Fruit fly (Drosophila melanogaster) whole organism, embryonic: ENCODE data around the gene CG31816.
A peak's percentile ranks its signal among the peaks of the same experiment; 100 is the strongest.

Source experiments
- Atf6 ChIP-seq: fragments of 200-800 bp; sonication (Bioruptor generic); IDR thresholded peaks from 2 replicates; pipeline ENCODE4 v1.3.6; 2022; ENCODE audit warnings: missing biosample characterization, missing genetic modification characterization
- Awh ChIP-seq: fragments of 200-800 bp; sonication (Bioruptor generic); IDR thresholded peaks from 2 replicates; pipeline ENCODE4, ENCODE4 v1.3.6; 2022; ENCODE audit warnings: missing biosample characterization, missing genetic modification characterization
- B-H2 ChIP-seq: fragments of 200-800 bp; sonication (Bioruptor generic); optimal IDR thresholded peaks from 2 replicates; lab custom pipeline; 2018; ENCODE audit warnings: missing biosample characterization, mild to moderate bottlenecking, missing genetic modification characterization
- BEAF-32 ChIP-seq: fragments of 200-800 bp; sonication (Bioruptor generic); optimal IDR thresholded peaks from 3 replicates; lab custom pipeline; 2017; ENCODE audit warnings: missing biosample characterization, missing genetic modification characterization, mild to moderate bottlenecking, moderate library complexity, missing genetic modification reagents
- C15 ChIP-seq: fragments of 200-800 bp; sonication (Bioruptor generic); IDR thresholded peaks from 3 replicates; pipeline ENCODE4 v1.3.6; 2022; ENCODE audit warnings: missing biosample characterization, missing genetic modification characterization
- CG1024 ChIP-seq: fragments of 200-800 bp; sonication (Bioruptor generic); IDR thresholded peaks from 2 replicates; pipeline ENCODE4 v1.3.6; 2022; ENCODE audit warnings: missing biosample characterization, missing genetic modification characterization
- CG11085 ChIP-seq: fragments of 200-800 bp; sonication (Bioruptor generic); IDR thresholded peaks from 2 replicates; pipeline ENCODE4 v1.3.6; 2022; ENCODE audit warnings: missing biosample characterization, missing genetic modification characterization
- CG11696 ChIP-seq: fragments of 200-800 bp; sonication (Bioruptor generic); IDR thresholded peaks from 2 replicates; pipeline ENCODE4 v1.3.6; 2022; ENCODE audit warnings: missing biosample characterization, missing genetic modification characterization
- CG12236 ChIP-seq: fragments of 200-800 bp; sonication (Bioruptor generic); optimal IDR thresholded peaks from 2 replicates; lab custom pipeline; 2016; ENCODE audit warnings: missing biosample characterization, missing genetic modification characterization
- CG1233 ChIP-seq: fragments of 200-800 bp; sonication (Bioruptor generic); optimal IDR thresholded peaks from 4 replicates; lab custom pipeline; 2018; ENCODE audit warnings: missing biosample characterization, mild to moderate bottlenecking, missing genetic modification characterization
- CG12942 ChIP-seq: fragments of 200-800 bp; sonication (Bioruptor generic); optimal IDR thresholded peaks from 3 replicates; lab custom pipeline; 2016; ENCODE audit warnings: missing biosample characterization, missing genetic modification characterization
- CG14667 ChIP-seq: fragments of 200-800 bp; sonication (Bioruptor generic); IDR thresholded peaks from 2 replicates; pipeline ENCODE4 v1.3.6; 2022; ENCODE audit warnings: missing biosample characterization, missing genetic modification characterization
- CG14710 ChIP-seq: fragments of 200-800 bp; sonication (Bioruptor generic); optimal IDR thresholded peaks from 3 replicates; lab custom pipeline; 2019; ENCODE audit warnings: missing biosample characterization, mild to moderate bottlenecking, missing genetic modification characterization, moderate library complexity
- CG16863 ChIP-seq: fragments of 200-800 bp; sonication (Bioruptor generic); optimal IDR thresholded peaks from 3 replicates; lab custom pipeline; 2016; ENCODE audit warnings: missing biosample characterization, missing genetic modification characterization
- CG2199 ChIP-seq: fragments of 200-800 bp; sonication (Bioruptor generic); IDR thresholded peaks from 3 replicates; pipeline ENCODE4 v1.3.6; 2022; ENCODE audit warnings: missing biosample characterization, missing genetic modification characterization
- CG32767 ChIP-seq: fragments of 200-800 bp; sonication (Bioruptor generic); IDR thresholded peaks from 2 replicates; pipeline ENCODE4 v1.3.6; 2022; ENCODE audit warnings: missing biosample characterization, missing genetic modification characterization
- CG34422 ChIP-seq: fragments of 200-800 bp; sonication (Bioruptor generic); IDR thresholded peaks from 3 replicates; pipeline ENCODE4 v1.3.6; 2022; ENCODE audit warnings: missing biosample characterization, missing genetic modification characterization
- CG3847 ChIP-seq: fragments of 200-800 bp; sonication (Bioruptor generic); IDR thresholded peaks from 2 replicates; pipeline ENCODE4 v1.3.6; 2022; ENCODE audit warnings: missing biosample characterization, missing genetic modification characterization
- CG8478 ChIP-seq: fragments of >200 bp; optimal IDR thresholded peaks from 2 replicates; lab custom pipeline; 2018
- CG9609 ChIP-seq: fragments of 200-800 bp; sonication (Bioruptor generic); optimal IDR thresholded peaks from 3 replicates; lab custom pipeline; 2016; ENCODE audit warnings: missing biosample characterization, missing genetic modification characterization
- CG9817 ChIP-seq: fragments of 200-800 bp; sonication (Bioruptor generic); optimal IDR thresholded peaks from 2 replicates; lab custom pipeline; 2018; ENCODE audit warnings: missing biosample characterization, mild to moderate bottlenecking, missing genetic modification characterization, moderate library complexity
- CoRest ChIP-seq: fragments of 200-800 bp; sonication (Bioruptor generic); optimal IDR thresholded peaks from 3 replicates; lab custom pipeline; 2018; ENCODE audit warnings: missing biosample characterization, mild to moderate bottlenecking, missing genetic modification characterization, moderate library complexity
- Dip2 ChIP-seq: fragments of 200-800 bp; sonication (Bioruptor generic); IDR thresholded peaks from 2 replicates; pipeline ENCODE4 v1.3.6; 2022; ENCODE audit warnings: missing biosample characterization, missing genetic modification characterization
- Dll ChIP-seq: fragments of 200-800 bp; sonication (Bioruptor generic); IDR thresholded peaks from 4 replicates; pipeline ENCODE4 v1.3.6; 2022; ENCODE audit warnings: missing biosample characterization, missing genetic modification characterization; ENCODE audit not compliant: partially characterized antibody
- E2f2 ChIP-seq: fragments of 200-800 bp; sonication (Bioruptor generic); IDR thresholded peaks from 2 replicates; pipeline ENCODE4 v1.3.6; 2022; ENCODE audit warnings: missing biosample characterization, missing genetic modification characterization
- Lhr ChIP-seq: fragments of 200-800 bp; sonication (Bioruptor generic); optimal IDR thresholded peaks from 3 replicates; lab custom pipeline; 2017; ENCODE audit warnings: mild to moderate bottlenecking, missing biosample characterization, missing genetic modification reagents, missing genetic modification characterization
- Med ChIP-seq: fragments of 200-800 bp; sonication (Bioruptor generic); peaks from one replicate; lab custom pipeline; 2016; ENCODE audit warnings: missing biosample characterization, missing genetic modification characterization, mild to moderate bottlenecking, inconsistent platforms, moderate library complexity
- Mes4 ChIP-seq: fragments of 200-800 bp; sonication (Bioruptor generic); optimal IDR thresholded peaks from 2 replicates; lab custom pipeline; 2016; ENCODE audit warnings: missing biosample characterization, missing genetic modification characterization
- Mrtf ChIP-seq: fragments of 200-800 bp; sonication (Bioruptor generic); IDR thresholded peaks from 3 replicates; pipeline ENCODE4 v1.3.6; 2022; ENCODE audit warnings: missing biosample characterization, missing genetic modification characterization
- Myb ChIP-seq: fragments of 200-800 bp; sonication (Bioruptor generic); optimal IDR thresholded peaks from 2 replicates; lab custom pipeline; 2016; ENCODE audit warnings: missing biosample characterization, missing genetic modification characterization
- NK7.1 ChIP-seq: fragments of 200-800 bp; sonication (Bioruptor generic); optimal IDR thresholded peaks from 3 replicates; lab custom pipeline; 2016; ENCODE audit warnings: missing biosample characterization, missing genetic modification characterization
- PHDP ChIP-seq: fragments of 200-800 bp; sonication (Bioruptor generic); optimal IDR thresholded peaks from 3 replicates; lab custom pipeline; 2018; ENCODE audit warnings: missing biosample characterization, mild to moderate bottlenecking, missing genetic modification characterization, moderate library complexity
- Poxn ChIP-seq: fragments of 200-800 bp; sonication (Bioruptor generic); IDR thresholded peaks from 2 replicates; pipeline ENCODE4 v1.3.6; 2022; ENCODE audit warnings: missing biosample characterization, missing genetic modification characterization
- Side ChIP-seq: fragments of 200-800 bp; sonication (Bioruptor generic); optimal IDR thresholded peaks from 2 replicates; lab custom pipeline; 2016; ENCODE audit warnings: missing biosample characterization, missing genetic modification characterization
- Tbp ChIP-seq: fragments of >200 bp; optimal IDR thresholded peaks from 2 replicates; lab custom pipeline; 2018; ENCODE audit warnings: missing biosample characterization, missing genetic modification characterization
- ab ChIP-seq: fragments of 200-800 bp; sonication (Bioruptor generic); optimal IDR thresholded peaks from 2 replicates; lab custom pipeline; 2016; ENCODE audit warnings: missing biosample characterization, missing genetic modification characterization
- abd-A ChIP-seq: fragments of 200-800 bp; sonication (Bioruptor generic); optimal IDR thresholded peaks from 3 replicates; lab custom pipeline; 2019; ENCODE audit warnings: missing biosample characterization, mild to moderate bottlenecking, missing genetic modification characterization, moderate library complexity
- bigmax ChIP-seq: fragments of 200-800 bp; sonication (Bioruptor generic); optimal IDR thresholded peaks from 2 replicates; lab custom pipeline; 2018; ENCODE audit warnings: missing biosample characterization, mild to moderate bottlenecking, missing genetic modification characterization
- chm ChIP-seq: fragments of 200-800 bp; sonication (Bioruptor generic); IDR thresholded peaks from 2 replicates; pipeline ENCODE4 v1.3.6; 2022; ENCODE audit warnings: missing biosample characterization, missing genetic modification characterization
- corto ChIP-seq: fragments of 200-800 bp; sonication (Bioruptor generic); optimal IDR thresholded peaks from 2 replicates; lab custom pipeline; 2016; ENCODE audit warnings: missing biosample characterization, mild to moderate bottlenecking, missing genetic modification characterization, moderate library complexity
- dpn ChIP-seq, 2 experiments: fragments of 200-800 bp; sonication (Bioruptor generic); optimal IDR thresholded peaks; 3 replicates each; lab custom pipeline; 2016; ENCODE audit warnings: missing biosample characterization in 2 of 2, missing genetic modification characterization in 2 of 2
- emc ChIP-seq: fragments of 200-800 bp; sonication (Bioruptor generic); optimal IDR thresholded peaks from 2 replicates; lab custom pipeline; 2016; ENCODE audit warnings: missing biosample characterization, missing genetic modification characterization
- fd96Cb ChIP-seq: fragments of 200-800 bp; sonication (Bioruptor generic); optimal IDR thresholded peaks from 2 replicates; lab custom pipeline; 2018; ENCODE audit warnings: missing biosample characterization, mild to moderate bottlenecking, missing genetic modification characterization, moderate library complexity
- grn ChIP-seq: fragments of 200-800 bp; sonication (Bioruptor generic); optimal IDR thresholded peaks from 3 replicates; lab custom pipeline; 2017; ENCODE audit warnings: missing biosample characterization, missing genetic modification characterization
- gsb-n ChIP-seq: fragments of 200-800 bp; sonication (Bioruptor generic); optimal IDR thresholded peaks from 3 replicates; lab custom pipeline; 2018; ENCODE audit warnings: missing biosample characterization, mild to moderate bottlenecking, missing genetic modification characterization
- jing ChIP-seq: fragments of 200-800 bp; sonication (Bioruptor generic); optimal IDR thresholded peaks from 2 replicates; lab custom pipeline; 2018; ENCODE audit warnings: missing biosample characterization, mild to moderate bottlenecking, missing genetic modification characterization
- knrl ChIP-seq: fragments of 200-800 bp; sonication (Bioruptor generic); IDR thresholded peaks from 3 replicates; pipeline ENCODE4 v1.3.6; 2022; ENCODE audit warnings: missing biosample characterization, missing genetic modification characterization; ENCODE audit not compliant: partially characterized antibody
- mld ChIP-seq: fragments of 200-800 bp; sonication (Bioruptor generic); IDR thresholded peaks from 3 replicates; pipeline ENCODE4 v1.3.6; 2022; ENCODE audit warnings: missing biosample characterization, missing genetic modification characterization; ENCODE audit not compliant: partially characterized antibody
- odd ChIP-seq: fragments of 200-800 bp; sonication (Bioruptor generic); optimal IDR thresholded peaks from 2 replicates; lab custom pipeline; 2017; ENCODE audit warnings: missing biosample characterization, mild to moderate bottlenecking, missing genetic modification characterization
- scrt ChIP-seq: fragments of 200-800 bp; sonication (Bioruptor generic); optimal IDR thresholded peaks from 2 replicates; lab custom pipeline; 2018; ENCODE audit warnings: missing biosample characterization, mild to moderate bottlenecking, missing genetic modification characterization, moderate library complexity
- trem ChIP-seq: fragments of 200-800 bp; optimal IDR thresholded peaks from 3 replicates; lab custom pipeline; 2019; ENCODE audit warnings: missing biosample characterization, mild to moderate bottlenecking, missing genetic modification characterization, moderate library complexity
- tx ChIP-seq: fragments of 200-800 bp; sonication (Bioruptor generic); optimal IDR thresholded peaks from 2 replicates; lab custom pipeline; 2016; ENCODE audit warnings: missing biosample characterization, missing genetic modification characterization

Gene CG31816

dm6 chr2L:16507682-16508269, 34.6 kb upstream of the CG31816 start (continued):
- TF ChIP-seq jing (no peak), Dll (GFP tag; lab: Robert Waterston, UW) (peak; percentile 65), CG11085 (GFP tag; lab: Robert Waterston, UW) (no peak), E2f2 (GFP tag; lab: Robert Waterston, UW) (peak; percentile 96), CoRest (no peak), CG9817 (tag; lab: Kevin White, UChicago) (no peak), emc (GFP tag; lab: Kevin White, UChicago) (no peak), BEAF-32 (GFP tag; lab: Kevin White, UChicago) (peak; percentile 73), ab (GFP tag; lab: Kevin White, UChicago) (no peak), corto (GFP tag; lab: Kevin White, UChicago) (no peak), odd (no peak), Mes4 (GFP tag; lab: Kevin White, UChicago) (no peak), Myb (GFP tag; lab: Kevin White, UChicago) (peak; percentile 65), Med (GFP tag; lab: Kevin White, UChicago) (peak; percentile 69), scrt (GFP tag; lab: Kevin White, UChicago) (peak; percentile 81), CG8478 (lab: Kevin White, UChicago) (no peak), CG16863 (GFP tag; lab: Kevin White, UChicago) (no peak), NK7.1 (GFP tag; lab: Kevin White, UChicago) (no peak), Awh (no peak), chm (GFP tag; lab: Robert Waterston, UW) (no peak), tx (GFP tag; lab: Kevin White, UChicago) (no peak), B-H2 (GFP tag; lab: Kevin White, UChicago) (no peak), CG2199 (GFP tag; lab: Robert Waterston, UW) (no peak), Side (GFP tag; lab: Kevin White, UChicago) (no peak), grn (GFP tag; lab: Kevin White, UChicago) (no peak), bigmax (GFP tag; lab: Kevin White, UChicago) (no peak), CG11696 (GFP tag; lab: Robert Waterston, UW) (peak; percentile 69), CG12236 (no peak), Poxn (GFP tag; lab: Robert Waterston, UW) (no peak), trem (tag; lab: Kevin White, UChicago) (peak; percentile 74), Mrtf (no peak), Tbp (GFP tag; lab: Kevin White, UChicago) (no peak), knrl (GFP tag; lab: Robert Waterston, UW) (peak; percentile 76), CG14710 (tag; lab: Kevin White, UChicago) (peak; percentile 31), CG34422 (GFP tag; lab: Robert Waterston, UW) (no peak), CG9609 (GFP tag; lab: Kevin White, UChicago) (no peak), CG1233 (no peak), CG1024 (GFP tag; lab: Robert Waterston, UW) (no peak), dpn (GFP tag; optimal IDR thresholded peaks at IDR 0.05; lab: Kevin White, UChicago) (no peak), CG32767 (GFP tag; lab: Robert Waterston, UW) (no peak), Dip2 (GFP tag; lab: Robert Waterston, UW) (no peak), C15 (GFP tag; lab: Robert Waterston, UW) (no peak), Lhr (GFP tag; lab: Kevin White, UChicago) (peak; percentile 42), abd-A (tag; lab: Kevin White, UChicago) (no peak), mld (GFP tag; lab: Robert Waterston, UW) (no peak), Atf6 (GFP tag; lab: Robert Waterston, UW) (0 out of 2 replicates have a peak, but pooled peaks have one; percentile 21), fd96Cb (tag; lab: Kevin White, UChicago) (no peak), CG12942 (no peak), PHDP (no peak), CG14667 (GFP tag; lab: Robert Waterston, UW) (no peak), gsb-n (tag; lab: Kevin White, UChicago) (no peak), CG3847 (GFP tag; lab: Robert Waterston, UW) (peak; percentile 36; the same call in 1 of the 2 replicates)
